Worm (Caenorhabditis elegans): ENCODE results near the gene M151.1.
A peak's percentile ranks its signal among the peaks of the same experiment; 100 is the strongest.

Gene M151.1

DNA sequence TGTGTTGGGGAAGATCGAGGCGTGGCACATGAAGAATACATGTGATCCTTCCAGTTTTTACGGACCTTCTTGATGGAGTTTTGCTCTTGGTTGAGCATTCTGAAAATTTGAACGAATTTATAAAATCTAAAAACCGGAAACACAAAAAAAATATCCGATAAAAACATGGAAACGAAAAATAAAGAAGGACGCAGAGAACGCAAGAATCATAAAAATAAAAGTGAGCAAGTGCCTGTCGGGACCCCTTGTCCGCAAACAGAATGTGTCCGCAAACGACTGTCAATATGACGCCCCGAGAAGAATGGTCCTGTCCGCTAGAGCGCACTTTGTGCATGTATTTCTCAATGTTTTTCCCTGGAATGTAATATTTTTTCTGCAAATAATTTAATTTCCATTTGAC is 31.5 kb upstream of the M151.1 start, which contains the start of gene Y49F6A.5:
TSS of gene Y49F6A.5 (minus strand) at position 101 of the 400 bp plus-strand sequence.
- no peak for TF ChIP-seq hlh-8 (tag; optimal IDR thresholded peaks at IDR 0.05)
- TF ChIP-seq ceh-48 (tag; optimal IDR thresholded peaks at IDR 0.05) = no peak
- TF ChIP-seq pax-1 (tag; optimal IDR thresholded peaks at IDR 0.05) = no peak
- TF ChIP-seq pha-2 (tag; optimal IDR thresholded peaks at IDR 0.05) = no peak
- no peak for TF ChIP-seq ceh-14 (tag; optimal IDR thresholded peaks at IDR 0.05)
- TF ChIP-seq syd-9 (tag; optimal IDR thresholded peaks at IDR 0.05) = no peak
- TF ChIP-seq odd-2 (tag; optimal IDR thresholded peaks at IDR 0.05) = no peak
- TF ChIP-seq unc-42 (tag; optimal IDR thresholded peaks at IDR 0.05) = no peak
- TF ChIP-seq madf-2 (tag; optimal IDR thresholded peaks at IDR 0.05) = no peak
- no peak for TF ChIP-seq rnt-1 (tag; optimal IDR thresholded peaks at IDR 0.05)
- no peak for TF ChIP-seq lin-11 (tag; optimal IDR thresholded peaks at IDR 0.05)
- TF ChIP-seq K09A11.1 (tag; optimal IDR thresholded peaks at IDR 0.05; ENCODE audit: insufficient read depth) = no peak
- no peak for TF ChIP-seq C08G9.2 (tag; optimal IDR thresholded peaks at IDR 0.05)

DNA sequence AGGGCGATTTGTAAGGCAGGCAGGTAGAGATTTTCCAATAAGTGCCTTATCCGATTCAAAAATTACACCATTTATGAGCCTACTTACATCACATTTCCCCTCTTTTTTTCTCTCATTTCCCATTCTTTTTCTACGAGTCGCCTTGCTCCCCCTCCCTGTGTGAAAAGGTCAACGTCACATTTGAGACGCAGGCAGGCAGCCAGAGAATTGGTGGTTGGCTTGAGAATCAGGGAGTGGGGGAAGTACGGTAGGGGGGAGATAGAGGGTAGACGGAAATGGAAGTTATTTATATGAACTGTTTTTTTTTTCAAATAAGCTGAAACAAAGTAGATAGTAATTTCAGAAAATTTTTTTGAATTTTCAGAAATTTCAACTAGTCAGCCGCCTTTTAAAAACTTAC is 24.7 kb upstream of the M151.1 start:
- peak; percentile 94 for TF ChIP-seq nfya-1 (tag; optimal IDR thresholded peaks at IDR 0.05)
- no peak for TF ChIP-seq npax-4 (tag; optimal IDR thresholded peaks at IDR 0.05)

DNA sequence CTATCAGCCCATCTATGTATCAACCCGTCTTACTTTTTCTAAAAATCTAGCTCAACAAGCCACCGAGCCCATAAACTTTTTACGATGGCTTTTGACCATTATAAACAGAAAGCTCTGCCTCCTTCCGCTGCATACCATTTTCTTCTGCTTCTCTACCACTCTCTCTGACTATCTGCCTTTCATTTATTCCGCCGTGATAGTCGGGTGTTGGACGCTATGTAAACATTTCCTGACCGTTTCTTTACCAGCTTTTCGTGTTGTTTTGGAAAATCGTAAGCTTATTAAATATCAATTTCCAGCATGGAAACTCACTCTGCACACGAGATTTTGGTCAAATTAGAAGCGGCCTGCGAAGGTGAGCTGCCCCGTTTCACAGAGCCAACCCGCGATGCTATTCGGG is 23.8 kb upstream of the M151.1 start, which contains the start of gene F40E12.1:
TSS of gene F40E12.1 (plus strand) at position 301 of the 400 bp plus-strand sequence.
- TF ChIP-seq ets-4 (tag; optimal IDR thresholded peaks at IDR 0.05) (no peak), npax-4 (tag; optimal IDR thresholded peaks at IDR 0.05) (no peak), lim-6 (tag; optimal IDR thresholded peaks at IDR 0.05) (no peak), ztf-16 (tag; optimal IDR thresholded peaks at IDR 0.05) (no peak), dmd-4 (tag; optimal IDR thresholded peaks at IDR 0.05; ENCODE audit: borderline replicate concordance) (no peak), hlh-13 (GFP tag; optimal IDR thresholded peaks at IDR 0.05) (no peak), gmeb-2 (tag; optimal IDR thresholded peaks at IDR 0.05) (no peak), nhr-232 (tag; optimal IDR thresholded peaks at IDR 0.05) (no peak), C08G9.2 (tag; optimal IDR thresholded peaks at IDR 0.05) (no peak), pqm-1 (tag; optimal IDR thresholded peaks at IDR 0.05) (no peak), ceh-45 (GFP tag; IDR thresholded peaks at IDR 0.05) (no peak), pag-3 (tag; optimal IDR thresholded peaks at IDR 0.05; ENCODE audit: borderline replicate concordance) (no peak), tbx-7 (tag; optimal IDR thresholded peaks at IDR 0.05) (no peak)

DNA sequence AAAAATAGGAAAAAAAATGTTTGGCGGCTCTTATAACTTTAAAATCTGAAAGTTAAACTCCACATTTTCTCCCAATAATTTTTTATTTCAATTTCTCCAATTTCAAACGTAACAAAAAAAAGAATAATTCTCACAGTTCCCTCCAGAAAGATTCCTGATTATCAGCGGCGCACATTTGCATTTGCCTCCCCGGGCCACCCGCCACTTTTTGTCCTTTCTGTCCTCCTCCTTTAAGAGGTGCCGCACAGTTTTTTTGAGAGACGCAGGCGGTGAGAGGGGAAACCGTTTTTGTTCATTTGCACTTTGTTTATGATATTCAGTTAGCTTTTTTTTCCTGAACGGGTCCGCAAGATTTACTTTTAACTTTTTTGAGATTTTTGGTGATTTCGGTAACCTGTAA is 20.4 kb upstream of the M151.1 start:
- no peak for TF ChIP-seq zip-5 (tag; optimal IDR thresholded peaks at IDR 0.05)
- TF ChIP-seq unc-86 (tag; optimal IDR thresholded peaks at IDR 0.05) = no peak
- TF ChIP-seq ceh-31 (tag; optimal IDR thresholded peaks at IDR 0.05) = no peak
- no peak for TF ChIP-seq ztf-16 (tag; optimal IDR thresholded peaks at IDR 0.05)
- TF ChIP-seq C08G9.2 (tag; optimal IDR thresholded peaks at IDR 0.05) = no peak
- TF ChIP-seq pha-2 (tag; optimal IDR thresholded peaks at IDR 0.05) = no peak
- no peak for TF ChIP-seq pag-3 (tag; optimal IDR thresholded peaks at IDR 0.05; ENCODE audit: borderline replicate concordance)
- no peak for TF ChIP-seq hlh-6 (tag; optimal IDR thresholded peaks at IDR 0.05)
- TF ChIP-seq tbx-2 (tag; optimal IDR thresholded peaks at IDR 0.05) = no peak

DNA sequence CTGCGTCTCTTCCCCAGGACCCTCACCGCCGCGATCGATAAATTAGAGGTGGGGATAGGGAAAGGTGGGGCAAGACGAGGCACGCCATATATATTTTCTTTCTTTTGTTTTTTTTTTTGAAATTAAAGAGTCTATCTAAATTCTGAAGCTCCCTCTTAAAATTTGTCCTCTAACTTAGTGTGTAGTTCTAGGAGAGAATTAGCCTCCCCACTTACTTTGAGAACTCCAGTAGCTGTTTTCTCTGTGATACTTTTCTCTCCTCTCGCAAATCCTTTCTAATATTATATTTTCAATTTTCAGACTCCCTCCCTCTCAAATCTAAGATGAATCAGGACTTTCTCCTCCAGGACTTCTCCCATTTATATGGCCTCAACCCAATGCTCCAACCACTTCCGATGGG is 19.3 kb upstream of the M151.1 start, which contains the start of gene M151.7:
TSS of gene M151.7 (plus strand) at position 301 of the 400 bp plus-strand sequence.
- no peak for TF ChIP-seq pqm-1 (tag; optimal IDR thresholded peaks at IDR 0.05)
- TF ChIP-seq unc-42 (tag; optimal IDR thresholded peaks at IDR 0.05) = no peak
- no peak for TF ChIP-seq fax-1 (tag; optimal IDR thresholded peaks at IDR 0.05)
- TF ChIP-seq pha-4 (tag; optimal IDR thresholded peaks at IDR 0.05) = no peak

DNA sequence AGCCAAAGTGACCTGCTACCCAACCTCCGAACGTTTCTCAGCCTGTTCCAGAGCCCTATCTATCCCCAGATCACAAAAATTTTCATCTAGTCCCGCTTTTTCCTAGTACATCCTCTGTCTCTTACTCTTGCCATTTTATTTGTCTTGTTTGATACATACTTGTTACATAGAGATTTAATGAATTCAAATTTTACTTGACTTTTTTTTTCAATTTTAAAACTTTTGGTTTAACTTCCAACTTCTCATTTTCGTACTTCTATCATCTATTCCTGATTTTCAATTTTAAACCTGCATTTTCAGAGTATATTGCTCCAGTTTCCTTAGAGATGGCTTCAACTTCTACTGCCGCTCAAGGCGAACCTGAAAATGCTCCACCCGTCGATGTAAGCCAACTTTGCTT is 14.4 kb upstream of the M151.1 start, which contains the start of gene M151.3:
TSS of gene M151.3 (plus strand) at position 301 of the 400 bp plus-strand sequence.
- TF ChIP-seq fkh-10 (GFP tag; optimal IDR thresholded peaks at IDR 0.05) = no peak
- no peak for TF ChIP-seq tbx-7 (tag; optimal IDR thresholded peaks at IDR 0.05)
- no peak for TF ChIP-seq ceh-6 (GFP tag; optimal IDR thresholded peaks at IDR 0.05)
- TF ChIP-seq lim-6 (tag; optimal IDR thresholded peaks at IDR 0.05) = no peak
- no peak for TF ChIP-seq pag-3 (tag; optimal IDR thresholded peaks at IDR 0.05; ENCODE audit: borderline replicate concordance)
- no peak for TF ChIP-seq hlh-13 (GFP tag; optimal IDR thresholded peaks at IDR 0.05)
- no peak for TF ChIP-seq ceh-30 (tag; optimal IDR thresholded peaks at IDR 0.05)
- no peak for TF ChIP-seq elt-4 (tag; optimal IDR thresholded peaks at IDR 0.05)
- no peak for TF ChIP-seq fkh-6 (tag; optimal IDR thresholded peaks at IDR 0.05)
- no peak for TF ChIP-seq elt-2 (tag; optimal IDR thresholded peaks at IDR 0.05)
- TF ChIP-seq pqm-1 (tag; optimal IDR thresholded peaks at IDR 0.05) = no peak
- TF ChIP-seq ceh-2 (tag; optimal IDR thresholded peaks at IDR 0.05) = no peak
- no peak for TF ChIP-seq nfya-1 (tag; optimal IDR thresholded peaks at IDR 0.05)
- TF ChIP-seq ttx-3 (tag; optimal IDR thresholded peaks at IDR 0.05) = no peak
- no peak for TF ChIP-seq dmd-4 (tag; optimal IDR thresholded peaks at IDR 0.05; ENCODE audit: borderline replicate concordance)
- TF ChIP-seq ceh-18 (tag; optimal IDR thresholded peaks at IDR 0.05) = no peak
- no peak for TF ChIP-seq eyg-1 (tag; optimal IDR thresholded peaks at IDR 0.05)
- no peak for TF ChIP-seq odd-2 (tag; optimal IDR thresholded peaks at IDR 0.05)

Data from whole organism, late embryonic.